Worm (Caenorhabditis elegans) whole organism, late embryonic: ENCODE data around the gene noca-2.
"Not testable (repeated sequence)": the region's sequence is repeated elsewhere in the genome, so short reads cannot be mapped to it uniquely, and the experiment has no call there.

Source experiments
- F13H6.1 ChIP-seq: sonication (generic microtip); optimal IDR thresholded peaks from 2 replicates; lab custom pipeline; 2016; ENCODE audit warnings: missing genetic modification characterization, missing compliant biosample characterization
- ama-1 ChIP-seq: fragments of 150-350 bp; optimal IDR thresholded peaks from 2 replicates; lab custom pipeline; 2014
- ceh-34 ChIP-seq: sonication (generic microtip); optimal IDR thresholded peaks from 2 replicates; lab custom pipeline; 2016; ENCODE audit warnings: mild to moderate bottlenecking, missing genetic modification characterization, missing compliant biosample characterization
- ceh-48 ChIP-seq: sonication (generic microtip); optimal IDR thresholded peaks from 2 replicates; lab custom pipeline; 2016; ENCODE audit warnings: missing genetic modification characterization, inconsistent platforms, missing compliant biosample characterization
- dve-1 ChIP-seq: sonication (generic microtip); optimal IDR thresholded peaks from 2 replicates; lab custom pipeline; 2017; ENCODE audit warnings: antibody characterized with exemption, mild to moderate bottlenecking, missing genetic modification characterization, missing compliant biosample characterization
- madf-2 ChIP-seq: sonication (generic microtip); optimal IDR thresholded peaks from 2 replicates; lab custom pipeline; 2017; ENCODE audit warnings: missing genetic modification characterization, missing compliant biosample characterization
- nfya-1 ChIP-seq: sonication (generic microtip); optimal IDR thresholded peaks from 2 replicates; lab custom pipeline; 2017; ENCODE audit warnings: missing genetic modification characterization, mild to moderate bottlenecking, missing compliant biosample characterization, antibody characterized with exemption, moderate library complexity
- nhr-11 ChIP-seq: fragments of 150-350 bp; optimal IDR thresholded peaks from 2 replicates; lab custom pipeline; 2014; ENCODE audit warnings: missing biosample characterization, missing genetic modification characterization
- pag-3 ChIP-seq: sonication (generic microtip); optimal IDR thresholded peaks from 2 replicates; lab custom pipeline; 2016; ENCODE audit warnings: missing compliant biosample characterization, missing genetic modification characterization, borderline replicate concordance
- pqm-1 ChIP-seq: sonication (generic microtip); optimal IDR thresholded peaks from 2 replicates; lab custom pipeline; 2016; ENCODE audit warnings: missing genetic modification characterization, missing compliant biosample characterization
- ref-2 ChIP-seq: sonication (generic microtip); optimal IDR thresholded peaks from 2 replicates; lab custom pipeline; 2016; ENCODE audit warnings: missing genetic modification characterization, missing compliant biosample characterization

- not testable (repeated sequence) for TF ChIP-seq ceh-48; pag-3 (tag; lab: Kevin White, UChicago); ref-2 (tag; lab: Kevin White, UChicago); nhr-11 (tag; lab: Kevin White, UChicago); nfya-1 (tag; lab: Kevin White, UChicago); pqm-1 (tag; lab: Kevin White, UChicago); F13H6.1 (tag; lab: Kevin White, UChicago); ceh-34 (tag; lab: Kevin White, UChicago); dve-1 (tag; lab: Kevin White, UChicago); ama-1; madf-2
Observed at ce11 chrX:11643767-11644235, 23.1 kb upstream of the noca-2 start, which contains the start of gene sto-4.
